Worm (Caenorhabditis elegans): Measurements from ENCODE around the gene K07F5.22.

Gene K07F5.22

DNA sequence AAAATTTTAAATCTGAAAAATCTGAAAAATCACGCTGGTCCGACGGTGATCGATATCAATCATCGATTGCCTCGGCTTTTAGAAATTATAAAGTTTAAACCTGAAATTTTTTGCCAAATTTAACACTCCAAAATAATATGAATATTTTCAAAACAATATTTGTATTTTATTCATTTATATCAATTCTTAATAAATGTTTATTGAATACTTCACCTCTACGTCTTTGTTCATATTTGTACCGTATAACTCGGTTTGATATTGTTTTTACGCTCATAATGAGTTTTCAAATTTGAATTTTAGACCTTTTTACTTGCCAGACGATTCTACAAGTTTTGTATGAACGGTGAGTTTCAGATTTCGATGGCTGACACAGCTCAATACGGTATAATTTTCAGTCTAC, at the start of gene K07F5.22, which contains the start of gene K07F5.15:
K07F5.22 (plus strand) TSS at position 301 of the 400 bp plus-strand sequence.
K07F5.15 (plus strand) TSS at position 301 of the 400 bp plus-strand sequence.
- TF ChIP-seq R02D3.7 (tag; optimal IDR thresholded peaks at IDR 0.05), result no peak
- TF ChIP-seq elt-3 (tag; optimal IDR thresholded peaks at IDR 0.05), result no peak
- no peak for TF ChIP-seq nhr-237 (tag; optimal IDR thresholded peaks at IDR 0.05)
- no peak for TF ChIP-seq nhr-21 (tag; optimal IDR thresholded peaks at IDR 0.05)
- TF ChIP-seq ZK546.5 (tag; optimal IDR thresholded peaks at IDR 0.05), result no peak
- no peak for TF ChIP-seq ztf-4 (tag; optimal IDR thresholded peaks at IDR 0.05)
- no peak for TF ChIP-seq ztf-1 (GFP tag; conservative IDR thresholded peaks at IDR 0.05)
- no peak for TF ChIP-seq unc-39 (tag; optimal IDR thresholded peaks at IDR 0.05)
- TF ChIP-seq sma-3 (GFP tag; optimal IDR thresholded peaks at IDR 0.05), result no peak
- TF ChIP-seq elt-1 (tag; optimal IDR thresholded peaks at IDR 0.05), result no peak
- no peak for TF ChIP-seq ceh-82 (tag; optimal IDR thresholded peaks at IDR 0.05)
- no peak for TF ChIP-seq nhr-25 (tag; optimal IDR thresholded peaks at IDR 0.05)

DNA sequence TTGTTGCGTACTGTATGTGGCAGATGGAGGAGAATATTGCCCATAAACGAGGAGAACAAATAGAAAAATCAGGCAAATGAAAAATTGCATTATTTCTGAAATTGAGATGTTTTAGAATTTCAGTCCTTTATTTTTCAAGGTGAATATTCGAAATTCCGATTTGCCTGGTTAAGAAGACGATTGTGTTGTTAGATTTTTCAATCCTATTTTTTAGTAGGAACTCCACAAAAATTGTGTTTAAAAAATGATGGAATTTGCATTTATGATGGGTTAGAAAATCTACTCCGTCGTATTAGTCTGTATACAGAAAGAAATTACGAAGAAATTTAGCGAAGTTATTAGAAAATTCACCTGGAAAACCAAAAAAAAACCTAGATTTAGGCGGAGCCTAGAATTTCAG, 49.4 kb upstream of the K07F5.22 start, which contains the start of gene egl-20:
egl-20 (minus strand) TSS at position 101 of the 400 bp plus-strand sequence.
- TF ChIP-seq nhr-12 (tag; optimal IDR thresholded peaks at IDR 0.05), result no peak
- TF ChIP-seq nhr-23 (tag; optimal IDR thresholded peaks at IDR 0.05), result no peak
- no peak for TF ChIP-seq nhr-11 (tag; optimal IDR thresholded peaks at IDR 0.05)
- no peak for TF ChIP-seq mdl-1 (tag; optimal IDR thresholded peaks at IDR 0.05)
- TF ChIP-seq sma-3 (GFP tag; optimal IDR thresholded peaks at IDR 0.05), result no peak
- TF ChIP-seq peb-1 (tag; optimal IDR thresholded peaks at IDR 0.05), result no peak
- no peak for TF ChIP-seq lin-11 (tag; optimal IDR thresholded peaks at IDR 0.05)
- TF ChIP-seq crh-2 (tag; optimal IDR thresholded peaks at IDR 0.05), result no peak
- TF ChIP-seq mbf-1 (tag; optimal IDR thresholded peaks at IDR 0.05), result no peak
- no peak for TF ChIP-seq ztf-4 (tag; optimal IDR thresholded peaks at IDR 0.05)
- no peak for TF ChIP-seq fos-1 (tag; optimal IDR thresholded peaks at IDR 0.05)
- TF ChIP-seq elt-3 (tag; optimal IDR thresholded peaks at IDR 0.05), result no peak
- TF ChIP-seq nhr-129 (tag; optimal IDR thresholded peaks at IDR 0.05), result no peak
- TF ChIP-seq sem-4 (tag; optimal IDR thresholded peaks at IDR 0.05), result no peak
- TF ChIP-seq elt-1 (tag; optimal IDR thresholded peaks at IDR 0.05), result no peak

DNA sequence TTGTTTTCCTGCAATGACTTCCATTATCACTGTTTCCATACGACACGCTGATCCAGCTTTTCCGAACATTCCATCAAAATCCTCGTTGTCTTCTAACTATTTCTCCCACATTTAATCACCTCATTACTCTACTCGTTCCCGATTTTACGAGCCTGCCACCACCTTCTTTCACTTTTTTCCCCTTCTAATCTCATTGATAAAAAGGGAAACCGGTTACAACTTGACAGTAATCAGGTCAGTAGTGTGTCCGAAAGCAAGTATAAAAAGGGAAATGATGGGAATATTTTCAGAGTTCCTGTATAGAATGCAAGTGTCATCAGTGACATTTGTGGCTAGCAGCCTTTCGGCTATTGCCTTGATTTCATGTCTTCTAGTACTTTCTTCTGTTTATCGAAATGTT, 43.3 kb upstream of the K07F5.22 start, which contains the start of gene col-123:
col-123 (plus strand) TSS at position 301 of the 400 bp plus-strand sequence.
- TF ChIP-seq blmp-1 (tag; optimal IDR thresholded peaks at IDR 0.05; ENCODE audit: insufficient read depth), result no peak
- TF ChIP-seq snpc-4 (tag; optimal IDR thresholded peaks at IDR 0.05), result no peak
- TF ChIP-seq nhr-11 (tag; optimal IDR thresholded peaks at IDR 0.05), result no peak
- no peak for TF ChIP-seq mab-5 (tag; optimal IDR thresholded peaks at IDR 0.05)
- TF ChIP-seq mdl-1 (tag; optimal IDR thresholded peaks at IDR 0.05), result no peak
- no peak for TF ChIP-seq nhr-23 (tag; optimal IDR thresholded peaks at IDR 0.05)
- no peak for TF ChIP-seq gmeb-1 (tag; optimal IDR thresholded peaks at IDR 0.05)
- no peak for TF ChIP-seq egl-27 (tag; optimal IDR thresholded peaks at IDR 0.05)
- TF ChIP-seq sma-3 (GFP tag; optimal IDR thresholded peaks at IDR 0.05), result no peak
- TF ChIP-seq peb-1 (tag; optimal IDR thresholded peaks at IDR 0.05), result no peak
- no peak for TF ChIP-seq sma-9 (GFP tag; optimal IDR thresholded peaks at IDR 0.05)
- TF ChIP-seq sma-9 (tag; optimal IDR thresholded peaks at IDR 0.05), result no peak
- no peak for TF ChIP-seq zag-1 (tag; optimal IDR thresholded peaks at IDR 0.05)
- no peak for TF ChIP-seq R02D3.7 (tag; optimal IDR thresholded peaks at IDR 0.05)
- TF ChIP-seq sem-4 (tag; optimal IDR thresholded peaks at IDR 0.05), result no peak
- TF ChIP-seq crh-2 (tag; optimal IDR thresholded peaks at IDR 0.05), result no peak

DNA sequence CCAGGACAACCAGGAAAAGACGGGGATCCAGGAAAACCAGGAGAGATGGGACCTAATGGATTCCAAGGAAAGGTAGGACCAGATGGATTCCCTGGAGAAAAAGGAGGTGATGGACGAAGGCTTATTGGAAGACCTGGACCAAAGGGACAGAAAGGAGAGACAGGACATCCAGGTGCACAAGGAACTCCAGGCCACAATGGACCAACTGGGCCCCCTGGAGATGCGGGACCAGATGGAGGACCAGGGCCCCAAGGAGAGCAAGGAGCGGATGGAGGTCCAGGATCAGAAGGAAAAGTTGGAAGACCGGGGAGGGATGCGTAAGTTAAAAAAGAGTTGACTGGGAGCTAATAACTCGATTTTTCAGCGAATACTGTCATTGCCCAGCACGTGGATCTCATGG, 42.3 kb upstream of the K07F5.22 start:
- TF ChIP-seq F13H6.1 (tag; optimal IDR thresholded peaks at IDR 0.05) (no peak), Y55F3AM.14 (GFP tag; optimal IDR thresholded peaks at IDR 0.05) (no peak), lsy-2 (tag; optimal IDR thresholded peaks at IDR 0.05) (no peak), ceh-16 (tag; optimal IDR thresholded peaks at IDR 0.05) (no peak), elt-3 (tag; optimal IDR thresholded peaks at IDR 0.05) (no peak), zag-1 (tag; optimal IDR thresholded peaks at IDR 0.05) (no peak), nhr-25 (tag; optimal IDR thresholded peaks at IDR 0.05) (no peak), R02D3.7 (tag; optimal IDR thresholded peaks at IDR 0.05) (no peak), ztf-4 (tag; optimal IDR thresholded peaks at IDR 0.05) (no peak), C34F6.9 (tag; optimal IDR thresholded peaks at IDR 0.05) (no peak), unc-39 (tag; optimal IDR thresholded peaks at IDR 0.05) (no peak), mab-5 (tag; optimal IDR thresholded peaks at IDR 0.05) (no peak), crh-2 (tag; optimal IDR thresholded peaks at IDR 0.05) (no peak), alr-1 (tag; optimal IDR thresholded peaks at IDR 0.05) (no peak)
